Fruit fly (Drosophila melanogaster): Measurements from ENCODE around the gene Corp.

The Corp gene

DNA sequence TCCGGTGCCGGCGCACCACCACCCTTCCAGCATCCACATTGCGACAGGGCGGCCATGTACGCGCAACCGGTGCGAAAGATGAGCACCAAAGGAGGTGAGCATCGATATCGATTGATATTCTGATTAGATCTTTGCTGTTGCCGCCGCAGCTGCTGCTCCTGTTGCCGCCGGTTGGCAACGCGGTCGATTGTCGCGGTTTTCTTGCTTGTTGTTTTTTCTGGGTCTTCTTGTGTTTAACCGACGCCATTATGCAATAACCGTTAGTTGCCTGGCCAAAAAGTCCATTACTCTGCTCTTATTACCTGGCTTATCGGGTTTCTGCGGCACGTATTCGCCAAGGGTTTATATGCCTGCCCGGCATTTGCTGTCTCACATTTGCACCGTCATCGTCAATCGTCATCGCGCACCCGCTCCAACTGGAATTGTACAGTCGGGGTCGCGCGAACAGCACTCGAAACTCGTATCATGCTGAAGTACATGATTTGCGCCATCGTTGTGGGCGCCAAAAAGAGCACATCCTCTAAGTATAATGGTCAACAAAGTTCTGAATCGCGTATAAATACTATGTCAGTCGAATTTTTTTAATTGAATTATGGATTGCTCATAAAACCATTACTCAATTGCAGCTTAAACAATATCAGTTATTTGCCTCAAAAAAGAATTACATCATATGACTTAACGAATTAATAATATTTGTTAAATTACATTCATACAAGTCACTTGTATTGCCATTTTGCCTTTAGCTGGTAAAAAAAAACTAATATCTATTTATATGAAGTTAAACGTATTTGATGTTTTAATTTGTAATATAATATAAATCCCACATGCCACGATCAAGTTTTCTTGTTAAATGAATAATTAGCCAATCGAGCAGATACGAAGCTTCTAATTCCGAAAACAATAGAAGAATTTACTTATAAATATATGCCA is 27.0 kb downstream of the Corp start, which contains the start of gene sni (continued):
- TF ChIP-seq lmd (GFP tag; IDR thresholded peaks at IDR 0.05) (peak; percentile 15; the same call in 1 of the 2 replicates), row (GFP tag; IDR thresholded peaks at IDR 0.05) (peak; percentile 39; the same call in 2 of the 3 replicates), MTF-1 (GFP tag; optimal IDR thresholded peaks at IDR 0.05; ENCODE audit: borderline replicate concordance) (no peak), CG12391 (tag; optimal IDR thresholded peaks at IDR 0.05) (peak; percentile 19), trem (tag; optimal IDR thresholded peaks at IDR 0.05) (peak; percentile 1), ewg (GFP tag; optimal IDR thresholded peaks at IDR 0.05) (no peak), gem (tag; optimal IDR thresholded peaks at IDR 0.05) (no peak), maf-S (GFP tag; optimal IDR thresholded peaks at IDR 0.05) (peak; percentile 37), so (GFP tag; IDR thresholded peaks at IDR 0.05) (0 out of 3 replicates have a peak, but pooled peaks have one; percentile 10), CG10209 (GFP tag; optimal IDR thresholded peaks at IDR 0.05) (peak; percentile 15), Gsc (GFP tag; IDR thresholded peaks at IDR 0.05) (no peak), B-H2 (GFP tag; optimal IDR thresholded peaks at IDR 0.05) (no peak), vnd (GFP tag; IDR thresholded peaks at IDR 0.05; ENCODE audit: partially characterized antibody) (0 out of 3 replicates have a peak, but pooled peaks have one; percentile 21), Lhr (GFP tag; optimal IDR thresholded peaks at IDR 0.05) (no peak), ssp (GFP tag; IDR thresholded peaks at IDR 0.05) (no peak), Mad (GFP tag; optimal IDR thresholded peaks at IDR 0.05) (no peak), CG17186 (GFP tag; optimal IDR thresholded peaks at IDR 0.05) (no peak), CG4424 (GFP tag; optimal IDR thresholded peaks at IDR 0.05) (no peak), CG7963 (GFP tag; IDR thresholded peaks at IDR 0.05; ENCODE audit: partially characterized antibody) (0 out of 3 replicates have a peak, but pooled peaks have one; percentile 44), Fer1 (GFP tag; optimal IDR thresholded peaks at IDR 0.05) (peak; percentile 10), CG1602 (GFP tag; optimal IDR thresholded peaks at IDR 0.05) (no peak), CG34224 (GFP tag; IDR thresholded peaks at IDR 0.05; ENCODE audit: partially characterized antibody) (peak; percentile 14; the same call in 1 of the 3 replicates), CG1603 (tag; optimal IDR thresholded peaks at IDR 0.05) (peak; percentile 11), Sin3A (optimal IDR thresholded peaks at IDR 0.05) (peak; percentile 56), dpn (GFP tag; optimal IDR thresholded peaks at IDR 0.05) (peak in 1 of 2 experiments; percentile 39), Ets65A (GFP tag) (peak; percentile 81), eve (GFP tag; optimal IDR thresholded peaks at IDR 0.05) (no peak), CG14860 (GFP tag; IDR thresholded peaks at IDR 0.05; ENCODE audit: partially characterized antibody) (peak; percentile 57; the same call in 2 of the 3 replicates), CG12219 (GFP tag; optimal IDR thresholded peaks at IDR 0.05) (no peak), Hr51 (GFP tag; optimal IDR thresholded peaks at IDR 0.05) (peak in 1 of 2 experiments; percentile 37), sug (tag; optimal IDR thresholded peaks at IDR 0.05) (peak; percentile 17)

DNA sequence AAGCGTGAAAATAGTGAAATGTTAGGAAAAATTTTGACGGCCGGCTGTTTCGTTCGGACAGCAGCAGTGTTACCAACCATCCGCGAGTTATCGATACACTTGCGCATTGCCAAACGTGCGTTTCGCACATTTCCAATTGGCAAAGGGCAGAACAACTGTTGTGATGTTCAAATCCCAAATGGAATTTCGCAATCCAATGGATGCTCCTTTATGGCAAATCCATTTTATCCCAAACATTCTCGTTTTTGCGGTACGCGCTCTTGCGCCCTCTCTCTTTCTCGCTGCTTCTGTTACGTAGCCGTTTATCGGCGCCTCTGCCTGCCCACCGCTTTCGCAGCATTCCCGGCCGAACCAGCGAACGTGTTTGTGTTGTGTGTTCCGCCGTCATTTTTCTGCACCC is 28.0 kb downstream of the Corp start:
- no peak for TF ChIP-seq CG8478 (optimal IDR thresholded peaks at IDR 0.05)
- TF ChIP-seq al (GFP tag; IDR thresholded peaks at IDR 0.05): no peak
- TF ChIP-seq Dref (GFP tag; IDR thresholded peaks at IDR 0.05): peak; percentile 63
- peak; percentile 52; the same call in 1 of the 2 replicates for TF ChIP-seq MBD-R2 (GFP tag; IDR thresholded peaks at IDR 0.05)
- peak; percentile 8 for TF ChIP-seq ewg (GFP tag; optimal IDR thresholded peaks at IDR 0.05)
- no peak for TF ChIP-seq Kr (GFP tag; optimal IDR thresholded peaks at IDR 0.05)
- no peak for TF ChIP-seq Fer1 (GFP tag; optimal IDR thresholded peaks at IDR 0.05)
- TF ChIP-seq BEAF-32 (GFP tag; optimal IDR thresholded peaks at IDR 0.05): peak; percentile 30
- no peak for TF ChIP-seq CG18619 (GFP tag; optimal IDR thresholded peaks at IDR 0.05)
- TF ChIP-seq CG17385 (GFP tag; optimal IDR thresholded peaks at IDR 0.05): no peak
- no peak for TF ChIP-seq CG43689 (GFP tag; IDR thresholded peaks at IDR 0.05)
- no peak for TF ChIP-seq CG8359 (GFP tag; optimal IDR thresholded peaks at IDR 0.05; ENCODE audit: borderline replicate concordance)
- peak; percentile 42 for TF ChIP-seq pzg (GFP tag; optimal IDR thresholded peaks at IDR 0.05)
- peak; percentile 63 for TF ChIP-seq CG9437 (GFP tag; optimal IDR thresholded peaks at IDR 0.05)
- peak; percentile 11 for TF ChIP-seq CG10543 (GFP tag; optimal IDR thresholded peaks at IDR 0.05)
- peak; percentile 42 for TF ChIP-seq gfzf (GFP tag; optimal IDR thresholded peaks at IDR 0.05)
- 0 out of 3 replicates have a peak, but pooled peaks have one; percentile 33 for TF ChIP-seq zen2 (GFP tag; IDR thresholded peaks at IDR 0.05; ENCODE audit: partially characterized antibody)
- 0 out of 3 replicates have a peak, but pooled peaks have one; percentile 27 for TF ChIP-seq Opbp (GFP tag; IDR thresholded peaks at IDR 0.05; ENCODE audit: partially characterized antibody)
- no peak for TF ChIP-seq vvl (GFP tag; IDR thresholded peaks at IDR 0.05)
- peak; percentile 39; the same call in 2 of the 3 replicates for TF ChIP-seq CG34224 (GFP tag; IDR thresholded peaks at IDR 0.05; ENCODE audit: partially characterized antibody)
